Fruit fly (Drosophila melanogaster) whole organism, embryonic: Measurements from ENCODE around the gene Dis3.
A peak's percentile ranks its signal among the peaks of the same experiment; 100 is the strongest.

Source experiments
- CG11560 ChIP-seq: fragments of 200-800 bp; sonication (Bioruptor generic); IDR thresholded peaks from 3 replicates; pipeline ENCODE4 v1.3.6; 2022; ENCODE audit warnings: missing biosample characterization, missing genetic modification characterization
- CG12236 ChIP-seq: fragments of 200-800 bp; sonication (Bioruptor generic); optimal IDR thresholded peaks from 2 replicates; lab custom pipeline; 2016; ENCODE audit warnings: missing biosample characterization, missing genetic modification characterization
- CG12391 ChIP-seq: fragments of 200-800 bp; sonication (Bioruptor generic); optimal IDR thresholded peaks from 3 replicates; lab custom pipeline; 2018; ENCODE audit warnings: missing biosample characterization, mild to moderate bottlenecking, missing genetic modification characterization, moderate library complexity
- CG13424 ChIP-seq: fragments of 200-800 bp; sonication (Bioruptor generic); optimal IDR thresholded peaks from 2 replicates; lab custom pipeline; 2019; ENCODE audit warnings: missing biosample characterization, mild to moderate bottlenecking, missing genetic modification characterization, moderate library complexity
- CG14860 ChIP-seq: fragments of 200-800 bp; sonication (Bioruptor generic); IDR thresholded peaks from 3 replicates; pipeline ENCODE4 v1.3.6; 2022; ENCODE audit warnings: missing biosample characterization, missing genetic modification characterization; ENCODE audit not compliant: partially characterized antibody
- CG15696 ChIP-seq: fragments of 200-800 bp; sonication (Bioruptor generic); optimal IDR thresholded peaks from 2 replicates; lab custom pipeline; 2019; ENCODE audit warnings: missing biosample characterization, mild to moderate bottlenecking, missing genetic modification characterization, moderate library complexity
- CG16779 ChIP-seq: fragments of 200-800 bp; sonication (Bioruptor generic); IDR thresholded peaks from 2 replicates; pipeline ENCODE4 v1.3.6; 2022; ENCODE audit warnings: missing biosample characterization, missing genetic modification characterization
- CG17328 ChIP-seq: fragments of 200-800 bp; sonication (Bioruptor generic); IDR thresholded peaks from 2 replicates; pipeline ENCODE4 v1.3.6; 2022; ENCODE audit warnings: missing biosample characterization, missing genetic modification characterization
- CG18619 ChIP-seq: fragments of 200-800 bp; sonication (Bioruptor generic); optimal IDR thresholded peaks from 3 replicates; lab custom pipeline; 2017; ENCODE audit warnings: missing biosample characterization, mild to moderate bottlenecking, missing genetic modification characterization
- CG2116 ChIP-seq: fragments of 200-800 bp; sonication (Bioruptor generic); optimal IDR thresholded peaks from 3 replicates; lab custom pipeline; 2018; ENCODE audit warnings: missing biosample characterization, mild to moderate bottlenecking, missing genetic modification characterization
- CG2129 ChIP-seq: fragments of 200-800 bp; sonication (Bioruptor generic); IDR thresholded peaks from 2 replicates; pipeline ENCODE4 v1.3.6; 2022; ENCODE audit warnings: missing biosample characterization, missing genetic modification characterization; ENCODE audit not compliant: partially characterized antibody
- CG2712 ChIP-seq: fragments of 200-800 bp; optimal IDR thresholded peaks from 3 replicates; lab custom pipeline; 2019; ENCODE audit warnings: missing biosample characterization, mild to moderate bottlenecking, missing genetic modification characterization, moderate library complexity
- CG4424 ChIP-seq: fragments of 200-800 bp; sonication (Bioruptor generic); optimal IDR thresholded peaks from 3 replicates; lab custom pipeline; 2016; ENCODE audit warnings: missing biosample characterization, missing genetic modification characterization
- CG6272 ChIP-seq: fragments of 200-800 bp; sonication (Bioruptor generic); IDR thresholded peaks from 2 replicates; pipeline ENCODE4 v1.3.6; 2022; ENCODE audit warnings: missing biosample characterization, missing genetic modification characterization
- CG6791 ChIP-seq: fragments of 200-800 bp; sonication (Bioruptor generic); IDR thresholded peaks from 3 replicates; pipeline ENCODE4 v1.3.6; 2022; ENCODE audit warnings: missing biosample characterization, missing genetic modification characterization; ENCODE audit not compliant: partially characterized antibody
- CG7357 ChIP-seq: fragments of 200-800 bp; sonication (Bioruptor generic); IDR thresholded peaks from 3 replicates; pipeline ENCODE4 v1.3.6; 2022; ENCODE audit warnings: missing biosample characterization, missing genetic modification characterization
- CG9727 ChIP-seq: fragments of 200-800 bp; sonication (Bioruptor generic); optimal IDR thresholded peaks from 3 replicates; lab custom pipeline; 2017; ENCODE audit warnings: missing biosample characterization, mild to moderate bottlenecking, missing genetic modification characterization
- CG9797 ChIP-seq: fragments of 200-800 bp; sonication (Bioruptor generic); optimal IDR thresholded peaks from 3 replicates; lab custom pipeline; 2018; ENCODE audit warnings: missing biosample characterization, mild to moderate bottlenecking, missing genetic modification characterization
- CoRest ChIP-seq: fragments of 200-800 bp; sonication (Bioruptor generic); optimal IDR thresholded peaks from 3 replicates; lab custom pipeline; 2018; ENCODE audit warnings: missing biosample characterization, mild to moderate bottlenecking, missing genetic modification characterization, moderate library complexity
- Dp ChIP-seq: fragments of 200-800 bp; sonication (Bioruptor generic); optimal IDR thresholded peaks from 2 replicates; lab custom pipeline; 2018; ENCODE audit warnings: missing biosample characterization, mild to moderate bottlenecking, missing genetic modification characterization, moderate library complexity
- E2f1 ChIP-seq: fragments of 200-800 bp; sonication (Bioruptor generic); IDR thresholded peaks from 2 replicates; pipeline ENCODE4 v1.3.6; 2022; ENCODE audit warnings: missing biosample characterization, missing genetic modification characterization
- E2f2 ChIP-seq: fragments of 200-800 bp; sonication (Bioruptor generic); IDR thresholded peaks from 2 replicates; pipeline ENCODE4 v1.3.6; 2022; ENCODE audit warnings: missing biosample characterization, missing genetic modification characterization
- HLH4C ChIP-seq: fragments of 200-800 bp; sonication (Bioruptor generic); IDR thresholded peaks from 3 replicates; pipeline ENCODE4 v1.3.6; 2022; ENCODE audit warnings: missing biosample characterization, missing genetic modification characterization; ENCODE audit not compliant: partially characterized antibody
- Hand ChIP-seq: fragments of 200-800 bp; sonication (Bioruptor generic); optimal IDR thresholded peaks from 2 replicates; lab custom pipeline; 2017; ENCODE audit warnings: mild to moderate bottlenecking, missing biosample characterization, missing genetic modification reagents, missing genetic modification characterization
- Hr39 ChIP-seq: fragments of >200 bp; optimal IDR thresholded peaks from 2 replicates; lab custom pipeline; 2017
- NFAT ChIP-seq: fragments of 200-800 bp; sonication (Bioruptor generic); IDR thresholded peaks from 2 replicates; pipeline ENCODE4 v1.3.6; 2022; ENCODE audit warnings: missing biosample characterization, missing genetic modification characterization
- Oaz ChIP-seq: fragments of 200-800 bp; sonication (Bioruptor generic); IDR thresholded peaks from 2 replicates; pipeline ENCODE4 v1.3.6; 2022; ENCODE audit warnings: missing biosample characterization, missing genetic modification characterization
- Sox102F ChIP-seq: fragments of 200-800 bp; sonication (Bioruptor generic); optimal IDR thresholded peaks from 2 replicates; lab custom pipeline; 2018; ENCODE audit warnings: missing biosample characterization, mild to moderate bottlenecking, missing genetic modification characterization, moderate library complexity
- Trl ChIP-seq, 3 experiments: fragments of >200 bp in 2 of 3; fragments of 200-800 bp in 1 of 3; sonication (Bioruptor generic) in 1 of 3; optimal IDR thresholded peaks; 2 replicates in 1 of 3; 3 replicates in 2 of 3; lab custom pipeline; 2016 to 2017; ENCODE audit warnings: missing biosample characterization in 1 of 3, missing genetic modification characterization in 1 of 3
- YL-1 ChIP-seq: fragments of 200-800 bp; sonication (Bioruptor generic); optimal IDR thresholded peaks from 3 replicates; lab custom pipeline; 2017; ENCODE audit warnings: missing biosample characterization, mild to moderate bottlenecking, missing genetic modification characterization
- ase ChIP-seq: fragments of 200-800 bp; sonication (Bioruptor generic); IDR thresholded peaks from 3 replicates; pipeline ENCODE4 v1.3.6; 2022; ENCODE audit warnings: missing biosample characterization, missing genetic modification characterization
- bbx ChIP-seq: fragments of 200-800 bp; sonication (Bioruptor generic); IDR thresholded peaks from 2 replicates; pipeline ENCODE4 v1.3.6; 2022; ENCODE audit warnings: missing biosample characterization, missing genetic modification characterization; ENCODE audit not compliant: partially characterized antibody
- chm ChIP-seq: fragments of 200-800 bp; sonication (Bioruptor generic); IDR thresholded peaks from 2 replicates; pipeline ENCODE4 v1.3.6; 2022; ENCODE audit warnings: missing biosample characterization, missing genetic modification characterization
- fd64A ChIP-seq: fragments of 200-800 bp; sonication (Bioruptor generic); optimal IDR thresholded peaks from 3 replicates; lab custom pipeline; 2018; ENCODE audit warnings: missing biosample characterization, mild to moderate bottlenecking, missing genetic modification characterization
- fd96Cb ChIP-seq: fragments of 200-800 bp; sonication (Bioruptor generic); optimal IDR thresholded peaks from 2 replicates; lab custom pipeline; 2018; ENCODE audit warnings: missing biosample characterization, mild to moderate bottlenecking, missing genetic modification characterization, moderate library complexity
- ham ChIP-seq: fragments of 200-800 bp; sonication (Bioruptor generic); IDR thresholded peaks from 2 replicates; pipeline ENCODE4 v1.3.6; 2022; ENCODE audit warnings: missing biosample characterization, missing genetic modification characterization
- hbn ChIP-seq: fragments of 200-800 bp; sonication (Bioruptor generic); IDR thresholded peaks from 2 replicates; pipeline ENCODE4 v1.3.6; 2022; ENCODE audit warnings: missing biosample characterization, missing genetic modification characterization; ENCODE audit not compliant: partially characterized antibody
- insv ChIP-seq, 2 experiments: fragments of 200-800 bp; sonication (Bioruptor generic); optimal IDR thresholded peaks; 3 replicates each; lab custom pipeline; 2016 to 2018; ENCODE audit warnings: missing biosample characterization in 2 of 2, missing genetic modification characterization in 2 of 2
- knrl ChIP-seq: fragments of 200-800 bp; sonication (Bioruptor generic); IDR thresholded peaks from 3 replicates; pipeline ENCODE4 v1.3.6; 2022; ENCODE audit warnings: missing biosample characterization, missing genetic modification characterization; ENCODE audit not compliant: partially characterized antibody
- nerfin-2 ChIP-seq: fragments of 200-800 bp; sonication (Bioruptor generic); IDR thresholded peaks from 2 replicates; pipeline ENCODE4 v1.3.6; 2022; ENCODE audit warnings: missing biosample characterization, missing genetic modification characterization; ENCODE audit not compliant: partially characterized antibody
- sna ChIP-seq: fragments of 200-800 bp; sonication (Bioruptor generic); IDR thresholded peaks from 2 replicates; pipeline ENCODE4 v1.3.6; 2022; ENCODE audit warnings: missing biosample characterization, missing genetic modification characterization; ENCODE audit not compliant: partially characterized antibody
- sob ChIP-seq: fragments of 200-800 bp; sonication (Bioruptor generic); IDR thresholded peaks from 2 replicates; pipeline ENCODE4 v1.3.6; 2022; ENCODE audit warnings: missing biosample characterization, missing genetic modification characterization
- sug ChIP-seq: fragments of 200-800 bp; optimal IDR thresholded peaks from 2 replicates; lab custom pipeline; 2019; ENCODE audit warnings: missing biosample characterization, mild to moderate bottlenecking, missing genetic modification characterization, moderate library complexity
- tgo ChIP-seq: fragments of 200-800 bp; sonication (Bioruptor generic); IDR thresholded peaks from 3 replicates; pipeline ENCODE4 v1.3.6; 2022; ENCODE audit warnings: missing biosample characterization, missing genetic modification characterization
- vvl ChIP-seq: fragments of 200-800 bp; sonication (Bioruptor generic); IDR thresholded peaks from 2 replicates; pipeline ENCODE4 v1.3.6; 2022; ENCODE audit warnings: missing biosample characterization, missing genetic modification characterization
- zen ChIP-seq: fragments of 200-800 bp; sonication (Bioruptor generic); optimal IDR thresholded peaks from 3 replicates; lab custom pipeline; 2018; ENCODE audit warnings: missing biosample characterization, mild to moderate bottlenecking, missing genetic modification characterization, moderate library complexity
- zfh1 ChIP-seq: fragments of 200-800 bp; sonication (Bioruptor generic); IDR thresholded peaks from 3 replicates; pipeline ENCODE4 v1.3.6; 2022; ENCODE audit warnings: missing biosample characterization, missing genetic modification characterization

Dis3 gene

dm6 chr3R:24318217-24319082, 14.8 kb upstream of the Dis3 start, which contains the start of the genes Nab2 and BRWD3 (continued):
- TF ChIP-seq hbn (GFP tag; lab: Robert Waterston, UW) = peak; percentile 54
- TF ChIP-seq CG12236 (GFP tag; lab: Kevin White, UChicago) = no peak
- TF ChIP-seq insv (GFP tag; optimal IDR thresholded peaks at IDR 0.05; lab: Kevin White, UChicago) = no peak
- peak; percentile 62 for TF ChIP-seq CG12391 (tag; lab: Kevin White, UChicago)
- TF ChIP-seq chm (GFP tag; lab: Robert Waterston, UW) = no peak
- TF ChIP-seq CG9797 = peak; percentile 4
- TF ChIP-seq CG13424 (tag; lab: Kevin White, UChicago) = peak; percentile 57
- TF ChIP-seq CG4424 (GFP tag; lab: Kevin White, UChicago) = peak; percentile 52
- TF ChIP-seq CG16779 (GFP tag; lab: Robert Waterston, UW) = no peak
- 0 out of 2 replicates have a peak, but pooled peaks have one; percentile 6 for TF ChIP-seq CG6272 (GFP tag; lab: Robert Waterston, UW)
- TF ChIP-seq CoRest (tag; lab: Kevin White, UChicago) = peak; percentile 47
- TF ChIP-seq NFAT = peak; percentile 69
- TF ChIP-seq CG6791 (GFP tag; lab: Robert Waterston, UW) = peak; percentile 85
- peak; percentile 17 for TF ChIP-seq CG2129 (GFP tag; lab: Robert Waterston, UW)
- peak; percentile 30; the same call in 1 of the 2 replicates for TF ChIP-seq Oaz (GFP tag; lab: Robert Waterston, UW)
- TF ChIP-seq CG2116 (GFP tag; lab: Kevin White, UChicago) = peak; percentile 53
- peak; percentile 45; the same call in 1 of the 2 replicates for TF ChIP-seq E2f1 (GFP tag; lab: Robert Waterston, UW)
- peak; percentile 47 for TF ChIP-seq Dp (GFP tag; lab: Kevin White, UChicago)
- TF ChIP-seq CG9727 (GFP tag; lab: Kevin White, UChicago) = peak; percentile 64
- no peak for TF ChIP-seq Hand (GFP tag; lab: Kevin White, UChicago)
- TF ChIP-seq bbx (GFP tag; lab: Robert Waterston, UW) = peak; percentile 75
- no peak for TF ChIP-seq Hr39 (lab: Kevin White, UChicago)
- no peak for TF ChIP-seq ham (GFP tag; lab: Robert Waterston, UW)
- TF ChIP-seq YL-1 (GFP tag; lab: Kevin White, UChicago) = peak; percentile 37
- peak; percentile 41; the same call in 1 of the 3 replicates for TF ChIP-seq CG7357 (GFP tag; lab: Robert Waterston, UW)
- peak; percentile 57 for TF ChIP-seq E2f2 (GFP tag; lab: Robert Waterston, UW)
- peak; percentile 57; the same call in 2 of the 3 replicates for TF ChIP-seq CG11560 (tag; lab: Robert Waterston, UW)
- 0 out of 3 replicates have a peak, but pooled peaks have one; percentile 37 for TF ChIP-seq zfh1 (GFP tag; lab: Robert Waterston, UW)
- peak; percentile 28 for TF ChIP-seq CG15696 (tag; lab: Kevin White, UChicago)
- TF ChIP-seq fd64A (GFP tag; lab: Kevin White, UChicago) = no peak
- TF ChIP-seq tgo = no peak
- TF ChIP-seq HLH4C (GFP tag; lab: Robert Waterston, UW) = peak; percentile 43
- TF ChIP-seq nerfin-2 = peak; percentile 48
- TF ChIP-seq sna (GFP tag; lab: Robert Waterston, UW) = peak; percentile 27; the same call in 1 of the 2 replicates
- no peak for TF ChIP-seq sug (tag; lab: Kevin White, UChicago)
- no peak for TF ChIP-seq Sox102F (GFP tag; lab: Kevin White, UChicago)
- peak; percentile 42; the same call in 2 of the 3 replicates for TF ChIP-seq CG14860 (GFP tag; lab: Robert Waterston, UW)
- peak; percentile 49; the same call in 1 of the 2 replicates for TF ChIP-seq CG17328 (GFP tag; lab: Robert Waterston, UW)
- TF ChIP-seq ase (GFP tag; lab: Robert Waterston, UW) = peak; percentile 39; the same call in 1 of the 3 replicates
- peak; percentile 28 for TF ChIP-seq zen (tag; lab: Kevin White, UChicago)
- TF ChIP-seq Trl (optimal IDR thresholded peaks at IDR 0.05; lab: Kevin White, UChicago) = no peak
- TF ChIP-seq Trl (GFP tag; optimal IDR thresholded peaks at IDR 0.05; lab: Kevin White, UChicago) = peak; percentile 27
- TF ChIP-seq sob (GFP tag; lab: Robert Waterston, UW) = peak; percentile 14; the same call in 1 of the 2 replicates
- peak; percentile 61; the same call in 2 of the 3 replicates for TF ChIP-seq knrl (GFP tag; lab: Robert Waterston, UW)
- TF ChIP-seq CG2712 = no peak
- peak; percentile 21 for TF ChIP-seq fd96Cb
- peak; percentile 45 for TF ChIP-seq CG18619 (GFP tag; lab: Kevin White, UChicago)
- peak; percentile 66 for TF ChIP-seq vvl (GFP tag; lab: Robert Waterston, UW)
